Worm (Caenorhabditis elegans): ENCODE measurements around the gene pals-21.

- TF ChIP-seq tab-1 (GFP tag; IDR thresholded peaks at IDR 0.05) = no peak
- TF ChIP-seq T22C8.4 (GFP tag; IDR thresholded peaks at IDR 0.05) = no peak
- TF ChIP-seq ref-1 (GFP tag; conservative IDR thresholded peaks at IDR 0.05) = no peak
- TF ChIP-seq ztf-23 (GFP tag; IDR thresholded peaks at IDR 0.05) = no peak
Observed at ce11 chrIII:1419146-1419636, 38.8 kb upstream of the pals-21 start, which contains the start of gene Y82E9BR.3.
